Worm (Caenorhabditis elegans) whole organism, mixed stage, embryonic: Measurements from ENCODE around the gene Y48G9A.7.

Experiments used
- M03D4.4 ChIP-seq: sonication (generic microtip); optimal IDR thresholded peaks from 2 replicates; lab custom pipeline; 2017; ENCODE audit warnings: mild to moderate bottlenecking, missing genetic modification characterization, missing compliant biosample characterization
- bed-3 ChIP-seq: fragments of 200-800 bp; sonication (Bioruptor generic); optimal IDR thresholded peaks from 3 replicates; lab custom pipeline; 2018; ENCODE audit warnings: mild to moderate bottlenecking, missing genetic modification characterization, moderate library complexity, missing compliant biosample characterization
- blmp-1 ChIP-seq: fragments of 150-350 bp; optimal IDR thresholded peaks from 2 replicates; lab custom pipeline; 2014; ENCODE audit warnings: missing biosample characterization, missing genetic modification characterization
- ceh-39 ChIP-seq: fragments of 150-350 bp; optimal IDR thresholded peaks from 2 replicates; lab custom pipeline; 2014; ENCODE audit warnings: missing biosample characterization, missing genetic modification characterization
- ceh-43 ChIP-seq: fragments of 200-800 bp; sonication (Bioruptor generic); optimal IDR thresholded peaks from 2 replicates; lab custom pipeline; 2018; ENCODE audit warnings: mild to moderate bottlenecking, missing genetic modification characterization, moderate library complexity, missing compliant biosample characterization
- ceh-83 ChIP-seq: fragments of 200-800 bp; sonication (Bioruptor generic); optimal IDR thresholded peaks from 2 replicates; lab custom pipeline; 2018; ENCODE audit warnings: mild to moderate bottlenecking, missing genetic modification characterization, missing compliant biosample characterization
- ces-1 ChIP-seq: fragments of 150-350 bp; optimal IDR thresholded peaks from 2 replicates; lab custom pipeline; 2014; ENCODE audit warnings: missing biosample characterization, missing genetic modification reagents, missing genetic modification characterization
- cnd-1 ChIP-seq: fragments of 200-800 bp; sonication (Bioruptor generic); optimal IDR thresholded peaks from 2 replicates; lab custom pipeline; 2018; ENCODE audit warnings: mild to moderate bottlenecking, missing genetic modification characterization, missing compliant biosample characterization
- drap-1 ChIP-seq: fragments of 200-800 bp; sonication (Bioruptor generic); optimal IDR thresholded peaks from 3 replicates; lab custom pipeline; 2018; ENCODE audit warnings: mild to moderate bottlenecking, missing genetic modification characterization, missing compliant biosample characterization
- elt-1 ChIP-seq: sonication (generic microtip); optimal IDR thresholded peaks from 2 replicates; lab custom pipeline; 2017; ENCODE audit warnings: missing genetic modification characterization, mild to moderate bottlenecking, missing compliant biosample characterization, antibody characterized with exemption, moderate library complexity, borderline replicate concordance; ENCODE audit not compliant: insufficient read depth
- elt-3 ChIP-seq: fragments of 150-350 bp; optimal IDR thresholded peaks from 2 replicates; lab custom pipeline; 2014; ENCODE audit warnings: missing biosample characterization, missing genetic modification characterization
- flh-1 ChIP-seq: fragments of 200-800 bp; sonication (Bioruptor generic); optimal IDR thresholded peaks from 2 replicates; lab custom pipeline; 2018; ENCODE audit warnings: mild to moderate bottlenecking, missing genetic modification characterization, moderate library complexity, missing compliant biosample characterization
- ham-2 ChIP-seq: fragments of 200-800 bp; sonication (Bioruptor generic); optimal IDR thresholded peaks from 2 replicates; lab custom pipeline; 2018; ENCODE audit warnings: mild to moderate bottlenecking, missing genetic modification characterization, missing compliant biosample characterization
- hlh-1 ChIP-seq: fragments of 150-350 bp; optimal IDR thresholded peaks from 2 replicates; lab custom pipeline; 2014; ENCODE audit warnings: missing biosample characterization, missing genetic modification reagents, missing genetic modification characterization
- lin-13 ChIP-seq: fragments of 150-350 bp; optimal IDR thresholded peaks from 2 replicates; lab custom pipeline; 2014; ENCODE audit warnings: missing biosample characterization, missing genetic modification characterization
- lin-32 ChIP-seq: fragments of 200-800 bp; sonication (Bioruptor generic); optimal IDR thresholded peaks from 2 replicates; lab custom pipeline; 2018; ENCODE audit warnings: mild to moderate bottlenecking, missing genetic modification characterization, missing compliant biosample characterization
- lsy-2 ChIP-seq: fragments of 150-350 bp; optimal IDR thresholded peaks from 2 replicates; lab custom pipeline; 2014; ENCODE audit warnings: missing biosample characterization, missing genetic modification characterization
- mab-5 ChIP-seq: fragments of 150-350 bp; optimal IDR thresholded peaks from 2 replicates; lab custom pipeline; 2014; ENCODE audit warnings: missing biosample characterization, missing genetic modification characterization
- mep-1 ChIP-seq: fragments of 150-350 bp; optimal IDR thresholded peaks from 2 replicates; lab custom pipeline; 2017; ENCODE audit warnings: missing biosample characterization, missing genetic modification reagents, missing genetic modification characterization, inconsistent platforms
- mls-2 ChIP-seq: sonication (generic microtip); optimal IDR thresholded peaks from 2 replicates; lab custom pipeline; 2016; ENCODE audit warnings: mild to moderate bottlenecking, missing genetic modification characterization, moderate library complexity, missing compliant biosample characterization
- nhr-12 ChIP-seq: fragments of 150-350 bp; optimal IDR thresholded peaks from 2 replicates; lab custom pipeline; 2014; ENCODE audit warnings: missing biosample characterization, missing genetic modification characterization
- nhr-2 ChIP-seq: fragments of 150-350 bp; optimal IDR thresholded peaks from 2 replicates; lab custom pipeline; 2014; ENCODE audit warnings: missing biosample characterization, missing genetic modification characterization
- nhr-237 ChIP-seq: fragments of 150-350 bp; optimal IDR thresholded peaks from 2 replicates; lab custom pipeline; 2014; ENCODE audit warnings: missing biosample characterization, missing genetic modification characterization
- nhr-28 ChIP-seq: fragments of 150-350 bp; optimal IDR thresholded peaks from 2 replicates; lab custom pipeline; 2014; ENCODE audit warnings: missing biosample characterization, missing genetic modification characterization
- nhr-76 ChIP-seq: sonication (generic microtip); optimal IDR thresholded peaks from 2 replicates; lab custom pipeline; 2017; ENCODE audit warnings: missing biosample characterization, missing genetic modification characterization
- pha-4 ChIP-seq: fragments of 150-350 bp; optimal IDR thresholded peaks from 2 replicates; lab custom pipeline; 2018; ENCODE audit warnings: missing biosample characterization, missing genetic modification reagents, missing genetic modification characterization
- sem-2 ChIP-seq: fragments of 200-800 bp; sonication (Bioruptor generic); optimal IDR thresholded peaks from 2 replicates; lab custom pipeline; 2018; ENCODE audit warnings: mild to moderate bottlenecking, missing genetic modification characterization, missing compliant biosample characterization
- snpc-4 ChIP-seq: fragments of 150-350 bp; optimal IDR thresholded peaks from 2 replicates; lab custom pipeline; 2014; ENCODE audit warnings: missing biosample characterization, missing genetic modification characterization
- sptf-1 ChIP-seq: sonication (generic microtip); optimal IDR thresholded peaks from 2 replicates; lab custom pipeline; 2017; ENCODE audit warnings: mild to moderate bottlenecking, missing genetic modification characterization, moderate library complexity, missing compliant biosample characterization
- tbx-8 ChIP-seq: fragments of 200-800 bp; sonication (Bioruptor generic); optimal IDR thresholded peaks from 2 replicates; lab custom pipeline; 2018; ENCODE audit warnings: mild to moderate bottlenecking, missing genetic modification characterization, moderate library complexity, missing compliant biosample characterization
- unc-120 ChIP-seq: sonication (generic microtip); optimal IDR thresholded peaks from 2 replicates; lab custom pipeline; 2017; ENCODE audit warnings: missing genetic modification characterization, missing compliant biosample characterization; ENCODE audit not compliant: poor library complexity, severe bottlenecking
- unc-39 ChIP-seq: fragments of 150-350 bp; optimal IDR thresholded peaks from 2 replicates; lab custom pipeline; 2014; ENCODE audit warnings: missing biosample characterization, missing genetic modification characterization
- unc-62 ChIP-seq: fragments of 150-350 bp; optimal IDR thresholded peaks from 2 replicates; lab custom pipeline; 2014; ENCODE audit warnings: missing biosample characterization, missing genetic modification reagents, missing genetic modification characterization
- zip-8 ChIP-seq: fragments of 150-350 bp; optimal IDR thresholded peaks from 2 replicates; lab custom pipeline; 2014; ENCODE audit warnings: missing biosample characterization, missing genetic modification characterization
- ztf-11 ChIP-seq: fragments of 150-350 bp; optimal IDR thresholded peaks from 2 replicates; lab custom pipeline; 2014; ENCODE audit warnings: missing biosample characterization, missing genetic modification characterization

The Y48G9A.7 gene

ce11 chrIII:2137490-2137889 is 27.1 kb downstream of the Y48G9A.7 start:
- TF ChIP-seq tbx-8 (GFP tag; lab: Kevin White, UChicago): no peak
- TF ChIP-seq mep-1 (tag; lab: Kevin White, UChicago): no peak
- TF ChIP-seq unc-120: no peak
- TF ChIP-seq nhr-76 (tag; lab: Kevin White, UChicago): no peak
- no peak for TF ChIP-seq nhr-2 (tag; lab: Kevin White, UChicago)
- no peak for TF ChIP-seq snpc-4
- TF ChIP-seq lin-32 (GFP tag; lab: Kevin White, UChicago): no peak

DNA sequence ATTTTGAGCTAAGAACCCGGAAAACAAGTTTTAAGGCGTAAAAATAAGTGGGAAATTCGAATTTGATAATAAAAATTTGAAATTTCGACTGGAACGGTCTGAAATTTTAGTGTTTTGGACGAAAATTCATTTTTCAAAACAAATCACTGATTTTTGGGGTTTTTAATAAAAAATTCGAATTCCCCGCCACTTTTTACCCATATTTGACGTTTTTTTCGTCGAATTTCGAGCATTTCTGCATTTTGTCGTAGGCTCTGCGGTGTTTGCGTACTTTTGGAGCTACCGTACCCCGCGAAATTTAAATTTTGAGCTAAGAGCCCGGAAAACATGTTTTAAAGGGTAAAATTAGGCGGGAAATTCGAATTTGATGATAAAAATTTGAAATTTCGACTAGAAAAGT is 40.2 kb downstream of the Y48G9A.7 start:
- no peak for TF ChIP-seq unc-120
- peak; percentile 27 for TF ChIP-seq lin-13 (tag; lab: Kevin White, UChicago)
- no peak for TF ChIP-seq sem-2
- no peak for TF ChIP-seq tbx-8 (GFP tag; lab: Kevin White, UChicago)
- TF ChIP-seq lsy-2 (tag; lab: Kevin White, UChicago): peak; percentile 77
- TF ChIP-seq flh-1 (GFP tag; lab: Kevin White, UChicago): no peak
- TF ChIP-seq, all 35 proteins: peak for 2

DNA sequence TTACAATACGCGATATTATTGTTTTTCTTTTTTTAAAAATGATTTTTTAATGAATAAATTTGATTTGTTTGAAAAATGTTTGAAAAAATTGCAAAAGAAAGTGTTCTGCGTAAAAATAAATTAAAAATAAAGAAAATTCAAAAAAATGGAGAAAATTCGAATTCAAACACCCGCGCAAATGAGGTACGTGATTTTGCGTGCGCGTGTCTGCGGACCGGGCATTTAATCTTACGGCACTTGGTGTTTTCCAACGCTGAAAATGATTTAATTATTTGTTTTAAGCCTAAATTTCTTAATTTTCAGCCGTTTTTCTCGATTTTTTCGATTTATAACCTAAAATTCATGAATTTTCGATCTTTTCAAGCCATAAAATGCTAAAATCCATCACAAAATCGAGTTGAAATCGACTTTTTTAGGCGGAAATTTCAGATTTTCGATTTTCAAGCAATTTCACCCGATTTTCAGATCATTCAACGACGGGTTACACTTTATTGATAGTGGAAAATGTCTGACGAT is 41.2 kb downstream of the Y48G9A.7 start, which contains the start of gene gcn-1:
Gene gcn-1, plus strand, starts transcription at position 466 of the 516 bp plus-strand sequence.
- TF ChIP-seq drap-1 (no peak), hlh-1 (tag; lab: Kevin White, UChicago) (no peak), M03D4.4 (tag; lab: Kevin White, UChicago) (no peak), nhr-2 (tag; lab: Kevin White, UChicago) (peak; percentile 17), mep-1 (tag; lab: Kevin White, UChicago) (peak; percentile 63), lin-32 (GFP tag; lab: Kevin White, UChicago) (no peak), ztf-11 (no peak), mab-5 (tag; lab: Kevin White, UChicago) (no peak), mls-2 (tag; lab: Kevin White, UChicago) (no peak), ces-1 (GFP tag; lab: Kevin White, UChicago) (peak; percentile 92), ham-2 (no peak), elt-3 (tag; lab: Kevin White, UChicago) (no peak), pha-4 (no peak), sptf-1 (no peak), flh-1 (GFP tag; lab: Kevin White, UChicago) (no peak), blmp-1 (no peak), nhr-237 (peak; percentile 58), nhr-76 (tag; lab: Kevin White, UChicago) (no peak), unc-120 (no peak), lin-13 (tag; lab: Kevin White, UChicago) (peak; percentile 49), zip-8 (tag; lab: Kevin White, UChicago) (no peak), lsy-2 (tag; lab: Kevin White, UChicago) (peak; percentile 78), elt-1 (no peak), ceh-83 (GFP tag; lab: Kevin White, UChicago) (no peak), tbx-8 (GFP tag; lab: Kevin White, UChicago) (no peak), ceh-39 (peak; percentile 58), unc-39 (tag; lab: Kevin White, UChicago) (no peak), cnd-1 (tag; lab: Kevin White, UChicago) (no peak), snpc-4 (no peak), ceh-43 (no peak), bed-3 (GFP tag; lab: Kevin White, UChicago) (no peak), unc-62 (GFP tag; lab: Kevin White, UChicago) (no peak), sem-2 (no peak), nhr-12 (tag; lab: Kevin White, UChicago) (no peak), nhr-28 (tag; lab: Kevin White, UChicago) (no peak)

DNA sequence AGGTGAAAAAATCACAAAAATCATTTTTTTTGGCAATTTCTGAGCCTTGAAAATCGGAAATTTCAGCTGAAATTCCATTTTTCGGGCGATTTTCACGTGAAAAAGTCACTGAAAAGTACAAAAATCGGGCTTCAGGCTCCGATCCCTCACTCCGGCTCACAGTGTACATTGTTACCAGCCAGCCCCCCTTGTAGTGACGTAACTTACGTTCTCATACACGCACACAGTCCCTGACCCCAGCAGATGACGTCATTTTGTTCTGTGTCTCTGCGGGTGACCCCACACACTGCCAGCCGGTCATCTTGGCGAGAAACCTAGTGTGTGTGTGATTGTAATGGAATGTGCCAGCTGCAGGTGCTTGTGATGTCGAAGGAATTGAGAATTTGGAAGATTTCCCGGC is 48.8 kb downstream of the Y48G9A.7 start:
- no peak for TF ChIP-seq nhr-28 (tag; lab: Kevin White, UChicago)
- peak; percentile 6 for TF ChIP-seq lin-13 (tag; lab: Kevin White, UChicago)
- peak; percentile 63 for TF ChIP-seq nhr-2 (tag; lab: Kevin White, UChicago)
- peak; percentile 13 for TF ChIP-seq hlh-1 (tag; lab: Kevin White, UChicago)
- peak; percentile 95 for TF ChIP-seq zip-8 (tag; lab: Kevin White, UChicago)
- peak; percentile 47 for TF ChIP-seq cnd-1 (tag; lab: Kevin White, UChicago)
